Worm (Caenorhabditis elegans) whole organism, late embryonic: ENCODE results near the gene spl-3.

ENCODE experiments used
- C08G9.2 ChIP-seq: sonication (generic microtip); optimal IDR thresholded peaks from 2 replicates; lab custom pipeline; 2016; ENCODE audit warnings: mild to moderate bottlenecking, missing genetic modification characterization, moderate library complexity, missing compliant biosample characterization
- ceh-14 ChIP-seq: sonication (generic microtip); optimal IDR thresholded peaks from 2 replicates; lab custom pipeline; 2016; ENCODE audit warnings: missing genotype, missing genetic modification characterization, missing compliant biosample characterization
- ceh-18 ChIP-seq: sonication (generic microtip); optimal IDR thresholded peaks from 2 replicates; lab custom pipeline; 2016; ENCODE audit warnings: missing genetic modification characterization, missing compliant biosample characterization
- ceh-48 ChIP-seq: sonication (generic microtip); optimal IDR thresholded peaks from 2 replicates; lab custom pipeline; 2016; ENCODE audit warnings: missing genetic modification characterization, inconsistent platforms, missing compliant biosample characterization
- ceh-6 ChIP-seq: fragments of 200-800 bp; sonication (Bioruptor generic); optimal IDR thresholded peaks from 2 replicates; lab custom pipeline; 2018; ENCODE audit warnings: mild to moderate bottlenecking, missing genetic modification characterization, missing compliant biosample characterization
- ceh-9 ChIP-seq: sonication (generic microtip); optimal IDR thresholded peaks from 2 replicates; lab custom pipeline; 2016; ENCODE audit warnings: mild to moderate bottlenecking, missing genetic modification characterization, inconsistent platforms, missing compliant biosample characterization
- che-1 ChIP-seq: sonication (generic microtip); optimal IDR thresholded peaks from 2 replicates; lab custom pipeline; 2016; ENCODE audit warnings: mild to moderate bottlenecking, missing genetic modification characterization, missing compliant biosample characterization
- fkh-10 ChIP-seq: fragments of 150-350 bp; optimal IDR thresholded peaks from 2 replicates; lab custom pipeline; 2014; ENCODE audit warnings: missing biosample characterization, missing genetic modification reagents, missing genetic modification characterization
- hlh-13 ChIP-seq: fragments of 200-800 bp; sonication (Bioruptor generic); optimal IDR thresholded peaks from 2 replicates; lab custom pipeline; 2018; ENCODE audit warnings: mild to moderate bottlenecking, missing genetic modification characterization, missing compliant biosample characterization
- hlh-30 ChIP-seq: sonication (generic microtip); optimal IDR thresholded peaks from 2 replicates; lab custom pipeline; 2017; ENCODE audit warnings: antibody characterized with exemption, missing genetic modification characterization, missing compliant biosample characterization; ENCODE audit not compliant: insufficient read depth
- lim-6 ChIP-seq: sonication (generic microtip); optimal IDR thresholded peaks from 2 replicates; lab custom pipeline; 2016; ENCODE audit warnings: missing genetic modification characterization, missing compliant biosample characterization
- lin-11 ChIP-seq: fragments of 200-800 bp; sonication (Bioruptor generic); optimal IDR thresholded peaks from 2 replicates; lab custom pipeline; 2018; ENCODE audit warnings: mild to moderate bottlenecking, missing genetic modification characterization, missing compliant biosample characterization
- madf-2 ChIP-seq: sonication (generic microtip); optimal IDR thresholded peaks from 2 replicates; lab custom pipeline; 2017; ENCODE audit warnings: missing genetic modification characterization, missing compliant biosample characterization
- mec-3 ChIP-seq: sonication (generic microtip); optimal IDR thresholded peaks from 2 replicates; lab custom pipeline; 2016; ENCODE audit warnings: borderline replicate concordance, missing genetic modification characterization, missing compliant biosample characterization
- nfya-1 ChIP-seq: sonication (generic microtip); optimal IDR thresholded peaks from 2 replicates; lab custom pipeline; 2017; ENCODE audit warnings: missing genetic modification characterization, mild to moderate bottlenecking, missing compliant biosample characterization, antibody characterized with exemption, moderate library complexity
- nhr-11 ChIP-seq: fragments of 150-350 bp; optimal IDR thresholded peaks from 2 replicates; lab custom pipeline; 2014; ENCODE audit warnings: missing biosample characterization, missing genetic modification characterization
- npax-4 ChIP-seq: sonication (generic microtip); optimal IDR thresholded peaks from 2 replicates; lab custom pipeline; 2016; ENCODE audit warnings: missing genetic modification characterization, missing compliant biosample characterization
- odd-2 ChIP-seq: sonication (generic microtip); optimal IDR thresholded peaks from 2 replicates; lab custom pipeline; 2017; ENCODE audit warnings: antibody characterized with exemption, mild to moderate bottlenecking, missing genetic modification characterization, missing compliant biosample characterization
- pag-3 ChIP-seq: sonication (generic microtip); optimal IDR thresholded peaks from 2 replicates; lab custom pipeline; 2016; ENCODE audit warnings: missing compliant biosample characterization, missing genetic modification characterization, borderline replicate concordance
- pat-9 ChIP-seq: fragments of 200-800 bp; sonication (Bioruptor generic); optimal IDR thresholded peaks from 2 replicates; lab custom pipeline; 2018; ENCODE audit warnings: mild to moderate bottlenecking, missing genetic modification characterization, moderate library complexity, missing compliant biosample characterization
- pha-2 ChIP-seq: sonication (generic microtip); optimal IDR thresholded peaks from 2 replicates; lab custom pipeline; 2017; ENCODE audit warnings: mild to moderate bottlenecking, missing genetic modification characterization, missing compliant biosample characterization
- pros-1 ChIP-seq: fragments of 150-350 bp; optimal IDR thresholded peaks from 2 replicates; lab custom pipeline; 2014; ENCODE audit warnings: missing biosample characterization, missing genetic modification reagents, missing genetic modification characterization
- ref-2 ChIP-seq: sonication (generic microtip); optimal IDR thresholded peaks from 2 replicates; lab custom pipeline; 2016; ENCODE audit warnings: missing genetic modification characterization, missing compliant biosample characterization
- rnt-1 ChIP-seq: sonication (generic microtip); optimal IDR thresholded peaks from 2 replicates; lab custom pipeline; 2016; ENCODE audit warnings: missing genetic modification characterization, missing compliant biosample characterization
- sdc-2 ChIP-seq: sonication (generic microtip); optimal IDR thresholded peaks from 2 replicates; lab custom pipeline; 2016; ENCODE audit warnings: missing genotype, missing genetic modification characterization, missing compliant biosample characterization
- sox-2 ChIP-seq: fragments of 200-800 bp; sonication (Bioruptor generic); IDR thresholded peaks from 2 replicates; pipeline ENCODE4 v1.3.6; 2022; ENCODE audit warnings: missing genetic modification reagents, missing genetic modification characterization, missing compliant biosample characterization
- unc-42 ChIP-seq: sonication (generic microtip); optimal IDR thresholded peaks from 2 replicates; lab custom pipeline; 2016; ENCODE audit warnings: missing genotype, missing genetic modification characterization, missing compliant biosample characterization
- unc-55 ChIP-seq: sonication (generic microtip); optimal IDR thresholded peaks from 2 replicates; lab custom pipeline; 2017; ENCODE audit warnings: missing biosample characterization, missing genetic modification reagents, missing genetic modification characterization
- zip-5 ChIP-seq: sonication (generic microtip); optimal IDR thresholded peaks from 2 replicates; lab custom pipeline; 2016; ENCODE audit warnings: missing genetic modification characterization, missing compliant biosample characterization

spl-3 gene

DNA sequence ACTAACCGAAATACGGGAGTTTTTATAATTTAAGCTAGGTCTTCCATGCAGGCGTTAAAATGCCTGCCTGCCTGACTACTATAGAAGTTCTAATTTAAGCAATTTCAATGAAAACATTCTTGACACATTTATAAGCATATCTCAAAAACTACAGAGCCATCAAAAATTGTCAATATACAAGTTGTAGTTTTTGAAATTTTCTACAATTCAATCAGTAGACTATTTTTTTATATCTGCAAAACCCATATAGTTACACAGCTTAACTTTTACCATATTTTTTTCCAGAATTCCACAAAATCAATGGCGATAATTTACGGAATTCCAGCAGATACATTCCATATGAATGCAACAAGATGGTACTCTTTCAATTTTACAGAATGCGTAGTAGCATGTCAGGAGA is 29.7 kb upstream of the spl-3 start, which contains the start of gene C50A2.7:
Gene C50A2.7 (plus strand): TSS at position 301 of the 400 bp plus-strand sequence.
- no peak for TF ChIP-seq pag-3 (tag; lab: Kevin White, UChicago)
- TF ChIP-seq ceh-6 (GFP tag; lab: Kevin White, UChicago) = no peak
- no peak for TF ChIP-seq C08G9.2
- no peak for TF ChIP-seq hlh-13
- no peak for TF ChIP-seq unc-55
- no peak for TF ChIP-seq sox-2 (GFP tag; lab: Robert Waterston, UW)
- no peak for TF ChIP-seq ceh-18 (tag; lab: Kevin White, UChicago)
- TF ChIP-seq ceh-9 = no peak
- TF ChIP-seq lim-6 (tag; lab: Kevin White, UChicago) = no peak
- TF ChIP-seq odd-2 = no peak
- TF ChIP-seq pha-2 = no peak

DNA sequence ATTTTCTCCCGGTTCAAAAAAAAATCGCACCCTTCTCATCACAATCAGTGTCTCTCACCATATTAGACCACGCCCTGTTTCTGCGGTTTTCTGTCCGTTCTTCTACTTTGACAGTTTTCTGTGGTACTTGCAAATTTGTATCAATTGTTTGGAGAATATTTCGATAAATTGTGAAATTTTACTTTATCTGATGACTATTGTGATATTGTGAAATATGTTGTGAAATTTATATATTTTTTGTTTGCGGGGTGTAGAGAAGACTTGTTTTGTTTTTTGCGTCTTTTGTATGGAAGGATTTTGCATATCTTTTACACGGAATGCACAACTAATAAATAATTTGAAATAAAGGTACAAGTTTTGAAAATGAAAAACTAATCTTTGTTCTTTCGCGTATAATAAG is 25.5 kb upstream of the spl-3 start:
- TF ChIP-seq ceh-48 (tag; lab: Kevin White, UChicago) (no peak), ref-2 (tag; lab: Kevin White, UChicago) (no peak), zip-5 (tag; lab: Kevin White, UChicago) (no peak)

DNA sequence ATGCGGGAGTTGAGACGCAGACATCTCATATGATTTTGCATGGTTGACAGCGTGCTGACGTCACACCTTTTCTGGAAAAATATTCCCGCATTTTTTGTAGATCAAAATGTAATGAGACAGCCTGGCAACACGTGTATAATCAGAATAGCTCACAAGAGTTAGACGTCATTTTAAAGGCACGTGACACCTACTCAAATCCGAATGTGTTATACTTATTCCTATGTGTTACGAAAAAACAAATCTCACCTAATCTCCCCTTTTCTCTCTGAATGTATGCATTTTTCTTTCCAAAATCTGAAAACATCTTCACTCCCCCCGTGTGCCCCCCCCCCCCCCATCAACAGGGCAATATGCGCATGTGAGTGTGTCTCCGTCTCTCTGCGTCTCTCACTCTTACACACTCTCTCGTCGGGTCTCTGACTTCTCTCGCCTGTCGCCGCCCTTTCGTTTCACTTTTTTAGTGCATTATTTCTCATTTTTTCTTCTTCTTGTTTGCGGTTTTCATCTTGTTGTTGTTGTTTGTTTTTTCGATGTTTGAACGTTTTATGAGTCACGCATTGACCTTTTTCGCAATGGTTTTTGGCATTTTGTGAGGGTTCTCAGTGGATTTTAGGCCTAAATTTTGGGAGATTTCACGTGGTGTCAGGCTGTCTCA is 24.4 kb upstream of the spl-3 start:
- TF ChIP-seq lim-6 (tag; lab: Kevin White, UChicago) (no peak), nfya-1 (tag; lab: Kevin White, UChicago) (peak; percentile 20), hlh-30 (tag; lab: Kevin White, UChicago) (peak; percentile 67), unc-55 (peak; percentile 20), pros-1 (tag; lab: Kevin White, UChicago) (peak; percentile 5), ceh-14 (tag; lab: Kevin White, UChicago) (no peak), rnt-1 (peak; percentile 1)
- TF ChIP-seq, all 69 proteins: peak for 5

DNA sequence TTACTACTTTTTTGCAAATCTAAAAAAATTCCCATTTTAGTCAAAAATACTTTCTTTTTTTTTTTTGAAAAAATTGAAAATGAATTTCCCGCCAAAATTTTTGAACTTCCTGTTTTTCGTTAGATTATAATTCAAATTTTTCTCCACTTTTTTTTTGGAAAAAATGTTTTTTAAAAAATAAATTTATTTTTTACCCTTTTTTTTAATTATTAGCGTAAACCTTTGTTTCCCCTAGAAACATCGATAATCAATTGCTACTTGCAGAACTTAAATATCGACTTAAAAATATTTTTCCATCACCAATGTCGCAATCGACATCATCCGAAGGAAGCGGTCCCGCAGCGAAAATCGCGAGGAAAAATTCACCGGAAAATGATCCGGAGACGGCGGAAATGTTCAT is 22.5 kb upstream of the spl-3 start, which contains the start of gene cec-2:
Gene cec-2 (plus strand): TSS at position 301 of the 400 bp plus-strand sequence.
- no peak for TF ChIP-seq sdc-2 (tag; lab: Kevin White, UChicago)
- no peak for TF ChIP-seq sox-2 (GFP tag; lab: Robert Waterston, UW)
- TF ChIP-seq che-1 (tag; lab: Kevin White, UChicago) = no peak

DNA sequence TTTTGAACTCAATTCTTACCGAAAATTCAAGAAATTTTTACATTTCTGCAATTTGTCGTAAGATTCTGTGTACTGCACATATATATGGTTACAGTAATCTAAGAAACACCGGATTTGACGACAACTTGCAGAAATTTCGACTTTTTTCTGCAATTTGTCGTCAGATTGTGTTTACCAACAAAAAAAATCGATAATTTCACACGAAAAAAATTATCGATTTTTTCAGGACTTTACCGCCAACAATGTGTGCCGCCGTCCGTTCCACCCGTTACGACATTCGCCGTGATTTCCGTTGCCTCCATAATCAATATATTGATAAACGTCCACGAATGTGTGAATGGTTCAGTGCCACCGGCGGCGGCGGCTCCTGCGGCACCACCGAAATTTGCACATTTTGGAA is 18.5 kb upstream of the spl-3 start:
- TF ChIP-seq npax-4 (tag; lab: Kevin White, UChicago) = no peak
- no peak for TF ChIP-seq fkh-10 (GFP tag; lab: Kevin White, UChicago)
- TF ChIP-seq nhr-11 (tag; lab: Kevin White, UChicago) = no peak
- TF ChIP-seq, all 69 proteins: peak for 0

DNA sequence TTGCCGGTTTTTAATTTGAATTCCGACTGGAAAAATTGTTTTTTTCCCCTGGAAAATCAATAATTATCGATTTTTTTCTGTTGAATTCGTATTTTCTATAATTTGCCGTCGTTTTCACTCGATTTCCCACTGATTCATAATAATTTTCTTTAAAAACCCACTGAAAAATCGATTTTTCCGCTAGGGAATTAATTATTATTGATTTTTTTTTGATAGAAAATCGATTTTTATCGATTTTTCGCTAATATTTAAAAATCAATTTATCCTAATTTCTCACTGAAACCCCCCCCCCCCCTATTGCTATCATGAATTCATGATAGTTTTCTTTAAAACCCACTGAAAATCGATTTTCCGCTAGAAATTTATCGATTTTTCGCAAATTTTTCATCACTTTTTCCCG is 16.3 kb upstream of the spl-3 start:
- no peak for TF ChIP-seq ceh-18 (tag; lab: Kevin White, UChicago)
- TF ChIP-seq pros-1 (tag; lab: Kevin White, UChicago) = no peak
- no peak for TF ChIP-seq lin-11 (tag; lab: Kevin White, UChicago)
- no peak for TF ChIP-seq nfya-1 (tag; lab: Kevin White, UChicago)
- no peak for TF ChIP-seq mec-3
- TF ChIP-seq ceh-9 = no peak
- no peak for TF ChIP-seq madf-2 (tag; lab: Kevin White, UChicago)
- no peak for TF ChIP-seq ceh-6 (GFP tag; lab: Kevin White, UChicago)
- TF ChIP-seq pat-9 (tag; lab: Kevin White, UChicago) = no peak
- TF ChIP-seq C08G9.2 = no peak

DNA sequence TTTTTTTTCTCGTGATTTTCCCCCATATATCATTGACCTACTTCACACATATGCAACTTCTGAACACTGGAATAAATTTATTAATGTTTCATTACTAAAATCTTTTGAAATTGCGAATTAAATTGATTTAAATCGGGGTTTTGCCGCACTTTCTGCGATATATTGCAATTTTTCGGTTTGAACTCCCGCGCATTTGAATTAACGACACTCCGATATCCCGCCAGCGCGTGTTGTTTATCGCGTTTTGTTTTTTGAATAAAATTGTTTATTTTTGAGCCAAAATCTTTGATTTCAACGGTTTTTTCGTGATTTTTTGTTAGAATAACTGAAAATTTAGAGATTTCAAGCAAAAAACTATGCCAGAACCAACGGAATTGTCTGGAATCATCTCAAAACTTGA is 15.2 kb upstream of the spl-3 start, which contains the start of gene Y104H12D.2:
Gene Y104H12D.2 (plus strand): TSS at position 340 of the 400 bp plus-strand sequence.
- TF ChIP-seq che-1 (tag; lab: Kevin White, UChicago) (no peak), unc-42 (tag; lab: Kevin White, UChicago) (peak; percentile 32)
